Fruit fly (Drosophila melanogaster): ENCODE data around the gene CG9512.

Gene CG9512

DNA sequence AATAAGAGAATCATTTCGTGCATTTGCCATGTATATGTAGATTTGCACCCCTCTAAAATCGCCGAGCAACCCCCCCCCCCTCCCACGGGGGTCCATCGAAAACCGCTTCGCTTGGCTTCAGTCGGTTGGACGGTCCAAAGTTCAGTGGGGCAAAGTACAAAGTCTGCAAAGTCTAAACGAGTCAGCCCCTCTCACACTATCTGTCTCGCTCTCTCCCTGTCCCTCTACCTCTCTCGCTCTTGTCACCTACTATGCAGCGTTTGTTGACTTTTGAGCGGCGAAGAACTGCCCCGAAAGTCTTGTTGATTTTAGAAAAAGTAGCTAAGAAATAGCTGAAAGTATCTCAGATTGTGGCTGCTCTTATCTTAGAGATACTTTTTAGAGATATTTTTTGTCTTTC, 42.0 kb upstream of the CG9512 start (continued):
- TF ChIP-seq CG9797 (GFP tag; optimal IDR thresholded peaks at IDR 0.05), result no peak
- TF ChIP-seq CG14667 (GFP tag; IDR thresholded peaks at IDR 0.05), result no peak
- no peak for TF ChIP-seq Dad (GFP tag; optimal IDR thresholded peaks at IDR 0.05)
- no peak for TF ChIP-seq vnd (GFP tag; IDR thresholded peaks at IDR 0.05; ENCODE audit: partially characterized antibody)
- peak; percentile 15; the same call in 1 of the 2 replicates for TF ChIP-seq E2f2 (GFP tag; IDR thresholded peaks at IDR 0.05)
- TF ChIP-seq CG13624 (GFP tag; optimal IDR thresholded peaks at IDR 0.05), result no peak
- TF ChIP-seq insv (GFP tag; optimal IDR thresholded peaks at IDR 0.05), result no peak
- peak; percentile 83 for TF ChIP-seq CG10321 (GFP tag; IDR thresholded peaks at IDR 0.05)
- no peak for TF ChIP-seq CHES-1-like (GFP tag; optimal IDR thresholded peaks at IDR 0.05)
- no peak for TF ChIP-seq tup (GFP tag; optimal IDR thresholded peaks at IDR 0.05)
- TF ChIP-seq CG12236 (GFP tag; optimal IDR thresholded peaks at IDR 0.05), result no peak
- TF ChIP-seq H2.0 (GFP tag; IDR thresholded peaks at IDR 0.05), result 0 out of 2 replicates have a peak, but pooled peaks have one; percentile 7
- peak; percentile 12 for TF ChIP-seq CG7556 (GFP tag; optimal IDR thresholded peaks at IDR 0.05)
- no peak for TF ChIP-seq eyg (GFP tag; optimal IDR thresholded peaks at IDR 0.05)
- TF ChIP-seq dimm (GFP tag; IDR thresholded peaks at IDR 0.05), result no peak
- TF ChIP-seq CG2120 (GFP tag; optimal IDR thresholded peaks at IDR 0.05), result no peak
- TF ChIP-seq sug (tag; optimal IDR thresholded peaks at IDR 0.05), result peak; percentile 80
- TF ChIP-seq Doc3 (GFP tag; IDR thresholded peaks at IDR 0.05; ENCODE audit: partially characterized antibody), result 0 out of 3 replicates have a peak, but pooled peaks have one; percentile 7
- no peak for TF ChIP-seq trh (GFP tag; optimal IDR thresholded peaks at IDR 0.05)
- TF ChIP-seq pzg (GFP tag; optimal IDR thresholded peaks at IDR 0.05), result no peak
- TF ChIP-seq HLHmδ (GFP tag; optimal IDR thresholded peaks at IDR 0.05), result peak; percentile 69
- TF ChIP-seq CG11398 (GFP tag; optimal IDR thresholded peaks at IDR 0.05), result no peak
- TF ChIP-seq chinmo (GFP tag; IDR thresholded peaks at IDR 0.05; ENCODE audit: partially characterized antibody), result 0 out of 4 replicates have a peak, but pooled peaks have one; percentile 75
- TF ChIP-seq Awh (GFP tag; IDR thresholded peaks at IDR 0.05), result peak; percentile 77
- TF ChIP-seq CG9817 (tag; optimal IDR thresholded peaks at IDR 0.05), result no peak
- TF ChIP-seq pros (GFP tag; optimal IDR thresholded peaks at IDR 0.05), result peak; percentile 32
- TF ChIP-seq tin (GFP tag; optimal IDR thresholded peaks at IDR 0.05), result no peak
- TF ChIP-seq ham (GFP tag; IDR thresholded peaks at IDR 0.05), result no peak
- no peak for TF ChIP-seq crp (GFP tag; optimal IDR thresholded peaks at IDR 0.05)
- no peak for TF ChIP-seq fd96Cb (tag; optimal IDR thresholded peaks at IDR 0.05)
- peak; percentile 66; the same call in 1 of the 3 replicates for TF ChIP-seq z (GFP tag; IDR thresholded peaks at IDR 0.05)
- TF ChIP-seq gfzf (GFP tag; optimal IDR thresholded peaks at IDR 0.05), result no peak
- no peak for TF ChIP-seq hkb (optimal IDR thresholded peaks at IDR 0.05)
- TF ChIP-seq hkb (GFP tag; IDR thresholded peaks at IDR 0.05), result peak; percentile 40; the same call in 1 of the 2 replicates
- peak; percentile 47 for TF ChIP-seq vvl (GFP tag; IDR thresholded peaks at IDR 0.05)
- TF ChIP-seq CG33557 (GFP tag; optimal IDR thresholded peaks at IDR 0.05), result peak; percentile 48
- no peak for TF ChIP-seq NC2α (GFP tag; optimal IDR thresholded peaks at IDR 0.05)
- TF ChIP-seq slp2 (GFP tag; optimal IDR thresholded peaks at IDR 0.05), result no peak
- TF ChIP-seq CG33213 (GFP tag; optimal IDR thresholded peaks at IDR 0.05), result no peak
- no peak for TF ChIP-seq btn (GFP tag; optimal IDR thresholded peaks at IDR 0.05)
- no peak for TF ChIP-seq Doc2 (GFP tag; IDR thresholded peaks at IDR 0.05)
- TF ChIP-seq CG34224 (GFP tag; IDR thresholded peaks at IDR 0.05; ENCODE audit: partially characterized antibody), result no peak
- TF ChIP-seq zen (tag; optimal IDR thresholded peaks at IDR 0.05), result no peak
- TF ChIP-seq CG11093 (GFP tag; IDR thresholded peaks at IDR 0.05), result no peak
